Worm (Caenorhabditis elegans): ENCODE results near the gene unc-33.

Gene unc-33

DNA sequence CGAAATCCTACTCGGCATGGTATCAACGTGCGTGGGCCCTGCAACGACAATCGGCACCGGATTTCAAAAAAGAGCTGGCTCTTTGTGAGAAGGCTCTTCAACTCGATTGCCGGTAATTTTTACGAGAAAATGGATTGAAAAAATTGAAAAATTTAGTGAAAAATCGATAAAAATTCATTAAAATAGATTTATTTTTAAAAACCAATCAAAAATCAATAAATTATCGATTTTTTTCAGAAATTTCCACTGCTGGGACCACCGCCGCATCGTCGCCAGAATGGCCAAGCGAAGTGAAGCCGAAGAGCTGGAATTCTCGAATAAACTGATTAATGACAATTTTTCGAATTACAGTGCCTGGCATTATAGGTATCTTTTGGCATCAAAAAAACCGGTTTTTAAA, 11.2 kb downstream of the unc-33 start:
- TF ChIP-seq W03F9.2 (tag; optimal IDR thresholded peaks at IDR 0.05) = no peak
- no peak for TF ChIP-seq him-1 (tag; optimal IDR thresholded peaks at IDR 0.05)
- TF ChIP-seq dao-5 (tag; optimal IDR thresholded peaks at IDR 0.05) = no peak

DNA sequence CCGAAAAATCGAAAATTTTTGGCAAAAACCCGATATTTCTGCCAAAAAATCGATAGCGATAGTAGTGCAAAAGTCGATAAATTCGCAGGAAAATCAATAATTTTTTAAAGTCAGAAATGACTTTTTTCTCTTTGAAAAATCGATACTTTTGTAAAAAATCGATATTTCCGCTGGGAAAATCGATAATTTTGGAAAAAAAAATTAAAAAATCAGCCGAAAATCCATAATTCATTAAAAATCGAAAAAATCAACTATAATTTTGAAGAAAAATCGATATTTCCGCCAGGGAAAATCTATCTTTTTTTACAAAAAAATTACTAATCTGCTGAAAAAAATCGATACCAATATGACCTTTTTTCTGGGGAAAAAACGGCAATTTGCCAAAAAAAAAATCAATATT, 14.8 kb downstream of the unc-33 start:
- TF ChIP-seq W03F9.2 (tag; optimal IDR thresholded peaks at IDR 0.05) (no peak), dao-5 (tag; optimal IDR thresholded peaks at IDR 0.05) (no peak), him-1 (tag; optimal IDR thresholded peaks at IDR 0.05) (no peak)

DNA sequence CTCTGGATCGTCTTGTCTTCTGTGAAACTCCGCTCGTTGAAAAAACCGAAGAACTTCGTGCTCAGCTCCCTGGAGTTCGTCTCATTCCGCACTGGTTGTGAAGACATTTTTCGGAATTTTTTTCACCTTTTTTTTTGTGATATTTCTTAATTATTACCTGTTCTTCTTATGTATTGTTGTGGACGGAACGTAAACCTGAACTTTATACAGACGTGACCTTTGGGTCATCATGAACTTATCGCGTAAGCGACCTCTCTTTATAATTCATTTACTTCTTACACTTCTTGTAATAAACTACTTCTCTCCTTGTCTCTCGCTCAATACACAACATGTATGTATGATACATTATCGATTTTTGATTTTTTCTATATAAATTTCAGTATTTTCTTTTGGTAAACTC, 15.5 kb downstream of the unc-33 start, which contains the start of gene M57.1:
Gene M57.1, plus strand, starts transcription at position 301 of the 400 bp plus-strand sequence.
- TF ChIP-seq dao-5 (tag; optimal IDR thresholded peaks at IDR 0.05) (no peak), W03F9.2 (tag; optimal IDR thresholded peaks at IDR 0.05) (no peak), him-1 (tag; optimal IDR thresholded peaks at IDR 0.05) (no peak)

DNA sequence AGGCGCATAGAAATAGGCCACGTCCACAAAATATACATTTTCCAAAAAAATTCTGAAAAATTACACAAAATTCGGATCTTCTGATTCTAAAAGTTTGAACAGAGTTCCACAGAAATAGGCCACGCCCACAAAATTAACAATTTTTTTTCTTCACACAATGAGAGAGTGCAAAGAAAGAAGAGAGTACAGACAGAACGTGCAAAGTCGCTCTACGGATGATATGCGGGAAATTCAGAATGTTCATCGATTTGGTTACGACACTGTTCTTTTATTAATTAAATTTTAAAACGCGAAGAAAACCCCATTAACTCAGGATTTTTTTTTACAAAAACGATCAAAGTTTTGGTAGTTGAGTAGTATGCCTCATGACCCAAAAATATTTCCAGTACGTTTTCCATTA, 16.3 kb downstream of the unc-33 start:
- TF ChIP-seq W03F9.2 (tag; optimal IDR thresholded peaks at IDR 0.05) = no peak
- no peak for TF ChIP-seq dao-5 (tag; optimal IDR thresholded peaks at IDR 0.05)
- TF ChIP-seq him-1 (tag; optimal IDR thresholded peaks at IDR 0.05) = no peak

DNA sequence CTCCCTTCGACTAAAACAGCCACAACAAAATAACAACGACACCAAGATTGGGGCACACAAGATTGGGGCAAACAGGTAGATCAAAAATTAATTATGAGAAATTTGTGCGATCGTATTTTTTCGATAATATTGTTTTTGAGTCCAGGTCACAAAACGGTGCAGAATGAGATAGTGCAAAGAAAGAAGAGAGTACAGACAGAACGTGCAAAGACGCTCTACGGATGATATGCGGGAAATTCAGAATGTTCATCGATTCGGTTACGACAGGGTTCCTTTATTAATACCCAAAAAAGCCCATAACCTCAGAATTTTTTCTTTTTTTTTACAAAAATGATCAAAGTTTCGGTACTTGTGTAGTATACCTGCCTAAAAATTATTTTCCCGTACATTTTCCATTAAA, 22.6 kb downstream of the unc-33 start:
- TF ChIP-seq him-1 (tag; optimal IDR thresholded peaks at IDR 0.05) (no peak), W03F9.2 (tag; optimal IDR thresholded peaks at IDR 0.05) (no peak), dao-5 (tag; optimal IDR thresholded peaks at IDR 0.05) (no peak)

DNA sequence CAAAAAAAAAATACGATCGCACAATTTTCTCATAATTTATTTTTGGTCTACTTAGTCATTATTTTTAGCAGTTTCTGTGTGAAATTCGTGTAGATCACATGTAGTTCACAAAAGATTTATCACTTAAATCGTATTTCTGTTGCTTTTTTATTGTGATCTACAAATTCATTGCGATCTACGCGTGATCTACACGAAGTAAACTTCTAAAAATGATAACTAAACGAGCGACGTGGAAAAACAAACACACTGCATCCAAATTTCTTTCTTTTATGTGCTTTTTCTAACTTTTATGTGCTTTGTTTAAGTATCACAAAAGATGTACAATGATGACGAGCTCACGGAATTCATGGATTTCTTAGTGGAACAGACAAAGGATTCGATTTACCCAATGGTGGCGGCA, 23.2 kb downstream of the unc-33 start, which contains the start of gene B0212.3:
Gene B0212.3, plus strand, starts transcription at position 301 of the 400 bp plus-strand sequence.
- no peak for TF ChIP-seq him-1 (tag; optimal IDR thresholded peaks at IDR 0.05)
- TF ChIP-seq W03F9.2 (tag; optimal IDR thresholded peaks at IDR 0.05) = no peak
- no peak for TF ChIP-seq dao-5 (tag; optimal IDR thresholded peaks at IDR 0.05)

DNA sequence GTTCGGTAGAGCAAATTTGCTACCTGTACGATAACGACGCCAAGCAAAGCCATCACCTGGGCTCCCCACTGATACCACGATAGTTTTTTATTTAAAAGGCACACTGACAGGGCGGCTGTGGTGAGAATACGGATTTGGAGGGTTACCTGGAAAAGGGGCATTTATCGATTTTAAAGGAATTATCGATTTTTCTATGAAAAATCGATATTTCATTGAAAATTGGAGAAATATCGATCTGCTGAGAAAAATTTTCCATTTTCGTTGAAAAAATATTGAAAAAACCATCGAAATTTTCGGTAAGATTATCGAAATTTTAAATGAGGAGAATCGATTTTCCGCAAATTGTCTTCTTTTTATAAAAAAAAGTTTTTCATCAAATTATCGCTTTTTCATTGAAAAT, 28.4 kb downstream of the unc-33 start:
- TF ChIP-seq him-1 (tag; optimal IDR thresholded peaks at IDR 0.05) = no peak
- no peak for TF ChIP-seq dao-5 (tag; optimal IDR thresholded peaks at IDR 0.05)
- TF ChIP-seq W03F9.2 (tag; optimal IDR thresholded peaks at IDR 0.05) = no peak

DNA sequence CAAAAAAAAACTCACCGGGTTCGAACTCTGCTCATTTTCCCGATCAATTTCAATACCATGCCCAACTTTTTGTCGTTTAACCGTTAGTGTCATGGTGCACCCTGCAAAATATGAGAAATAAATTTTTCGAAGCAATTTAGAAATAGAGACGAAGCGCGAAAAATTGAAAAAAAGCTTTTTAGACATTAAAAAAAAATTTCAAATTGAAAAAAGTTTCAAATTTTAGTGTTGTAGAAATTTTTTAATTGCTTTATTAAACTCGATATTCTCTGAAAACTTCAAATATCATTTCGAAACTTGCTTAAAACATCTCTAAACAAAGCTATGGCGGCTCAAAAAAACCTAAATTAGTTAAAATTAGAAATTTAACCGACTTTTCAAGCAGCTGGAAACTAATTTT, 30.8 kb downstream of the unc-33 start, which contains the start of gene nstp-6:
Gene nstp-6, minus strand, starts transcription at position 101 of the 400 bp plus-strand sequence.
- TF ChIP-seq dao-5 (tag; optimal IDR thresholded peaks at IDR 0.05) = no peak

DNA sequence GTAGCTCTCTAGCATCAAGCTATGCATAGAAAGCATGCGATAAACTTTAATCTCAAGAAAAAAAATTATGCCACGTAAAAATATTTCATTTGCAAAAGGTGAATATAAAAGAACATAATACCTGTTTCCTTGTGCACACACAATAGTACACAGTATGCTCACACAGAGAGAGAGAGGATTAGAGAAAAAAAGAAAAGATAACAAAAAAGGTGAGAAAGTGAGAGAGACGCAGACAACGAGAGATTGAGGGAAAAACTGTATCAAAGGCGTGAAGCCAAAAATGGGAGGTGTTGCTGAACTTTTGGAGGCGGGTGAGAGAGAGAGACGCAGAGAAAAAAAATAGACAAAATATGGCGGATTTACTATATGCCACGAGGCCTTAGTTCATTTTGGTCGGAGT, 31.6 kb downstream of the unc-33 start:
- TF ChIP-seq W03F9.2 (tag; optimal IDR thresholded peaks at IDR 0.05) = no peak

DNA sequence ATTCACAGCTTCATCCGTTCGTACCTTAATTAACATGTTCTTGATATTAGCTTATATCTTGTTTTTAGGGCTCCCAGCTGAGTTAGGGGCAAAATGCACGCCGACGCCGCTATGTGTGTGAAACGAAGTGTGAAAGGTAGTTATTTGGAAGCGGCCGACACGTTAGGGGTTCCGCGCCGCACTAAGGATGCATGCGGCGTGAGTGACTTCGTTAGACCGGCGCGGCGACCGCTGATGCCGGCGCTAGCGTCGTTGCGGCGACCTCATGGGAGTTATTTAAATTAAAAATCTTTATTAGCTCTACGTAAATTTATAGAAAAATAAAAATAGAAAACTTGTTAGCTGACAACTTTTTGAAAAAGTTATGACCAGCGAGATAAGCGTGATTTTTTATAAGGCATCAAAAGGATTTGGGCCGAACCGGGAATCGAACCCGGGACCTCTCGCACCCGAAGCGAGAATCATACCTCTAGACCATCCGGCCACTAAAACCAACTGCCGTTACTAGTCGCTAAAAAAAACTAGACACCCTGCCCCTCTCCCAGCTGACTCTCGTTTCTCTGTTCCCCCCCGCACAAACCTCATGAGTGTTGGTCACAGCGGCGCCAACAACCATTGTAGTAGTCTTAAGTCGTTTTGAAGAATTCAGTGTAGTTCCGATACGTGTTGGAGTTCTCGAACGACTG, 35.2 kb downstream of the unc-33 start:
- TF ChIP-seq dao-5 (tag; optimal IDR thresholded peaks at IDR 0.05) = no peak
- peak; percentile 31 for TF ChIP-seq him-1 (tag; optimal IDR thresholded peaks at IDR 0.05)
- no peak for TF ChIP-seq W03F9.2 (tag; optimal IDR thresholded peaks at IDR 0.05)

DNA sequence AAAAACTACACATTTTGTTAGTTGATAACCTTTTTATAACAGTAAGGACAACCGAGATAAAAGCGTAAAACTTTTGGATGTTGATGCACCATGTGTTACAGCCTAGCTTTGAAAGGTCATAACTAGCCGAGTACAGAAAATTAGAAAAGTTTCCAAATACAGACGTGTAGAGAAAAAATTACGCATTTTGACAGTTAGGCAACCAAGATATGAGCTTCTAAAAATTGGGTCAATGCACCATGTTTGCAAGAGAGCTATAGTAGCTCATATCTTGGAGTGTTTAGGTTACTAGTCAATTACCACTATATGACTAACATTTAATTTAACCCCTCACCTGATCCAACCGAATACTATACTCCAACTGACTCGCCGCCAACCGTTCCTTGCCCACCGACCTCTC, 36.2 kb downstream of the unc-33 start:
- no peak for TF ChIP-seq W03F9.2 (tag; optimal IDR thresholded peaks at IDR 0.05)
- TF ChIP-seq him-1 (tag; optimal IDR thresholded peaks at IDR 0.05) = no peak
- no peak for TF ChIP-seq dao-5 (tag; optimal IDR thresholded peaks at IDR 0.05)

DNA sequence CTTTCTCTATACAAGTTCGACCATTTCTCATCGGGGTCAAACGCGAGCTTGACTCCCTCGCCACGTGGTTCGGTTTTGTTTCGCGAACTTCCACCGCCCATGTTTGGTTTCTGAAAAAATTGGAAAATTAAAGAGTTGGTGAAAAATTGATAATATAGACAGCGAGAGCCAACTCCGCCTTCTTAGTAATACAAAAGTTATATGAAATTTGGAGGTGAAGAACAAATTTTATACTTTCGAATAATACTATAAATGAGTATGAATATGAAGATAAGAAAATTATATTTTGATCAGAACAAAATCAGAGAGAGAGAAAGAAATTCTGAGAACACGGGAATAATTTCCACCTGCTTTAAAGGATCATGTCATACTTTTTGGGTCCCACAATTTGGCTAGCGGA, 40.6 kb downstream of the unc-33 start, which contains the start of gene osm-9:
Gene osm-9, minus strand, starts transcription at position 101 of the 400 bp plus-strand sequence.
- TF ChIP-seq W03F9.2 (tag; optimal IDR thresholded peaks at IDR 0.05) (no peak), him-1 (tag; optimal IDR thresholded peaks at IDR 0.05) (no peak), dao-5 (tag; optimal IDR thresholded peaks at IDR 0.05) (no peak)

DNA sequence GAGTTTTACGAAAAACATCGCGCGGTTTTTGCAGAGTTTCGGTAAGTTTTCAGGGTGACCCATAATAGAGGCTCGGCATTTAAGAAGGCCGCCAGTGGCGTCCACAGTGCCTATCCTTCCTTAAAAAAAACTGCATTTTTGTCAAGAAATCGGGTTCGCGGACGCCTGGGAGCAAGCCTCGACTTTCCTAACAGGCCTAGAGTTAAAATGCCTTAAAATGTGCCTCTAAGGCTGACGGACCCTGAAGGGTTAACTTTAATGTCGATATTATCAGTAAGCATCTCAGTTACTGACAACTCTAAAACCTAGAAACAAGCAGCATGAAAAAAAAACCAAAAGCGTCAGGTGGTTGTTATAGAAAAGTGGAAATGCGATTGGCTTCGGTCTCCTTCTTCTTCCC, 42.5 kb downstream of the unc-33 start:
- TF ChIP-seq dao-5 (tag; optimal IDR thresholded peaks at IDR 0.05) (no peak), him-1 (tag; optimal IDR thresholded peaks at IDR 0.05) (no peak), W03F9.2 (tag; optimal IDR thresholded peaks at IDR 0.05) (no peak)

DNA sequence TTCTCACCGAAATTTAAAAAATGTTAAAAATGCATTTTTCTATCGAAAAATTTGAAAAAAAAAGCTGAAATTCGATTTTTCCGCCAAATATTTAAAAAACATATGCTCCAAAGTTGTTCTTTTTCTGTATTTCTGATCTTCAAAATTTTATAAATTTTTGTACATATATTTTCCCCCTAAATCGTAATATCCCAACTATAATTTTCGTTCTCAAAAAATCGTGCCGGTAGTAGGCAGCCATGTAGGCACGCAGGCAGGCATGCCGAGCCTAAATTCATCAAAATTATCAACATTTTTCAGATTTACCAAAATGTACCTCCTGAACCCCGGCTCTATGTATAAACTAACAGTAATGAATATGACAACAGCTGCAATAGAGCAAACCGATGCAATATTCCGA, 48.2 kb downstream of the unc-33 start, which contains the start of gene sre-5:
Gene sre-5, plus strand, starts transcription at position 301 of the 400 bp plus-strand sequence.
- TF ChIP-seq dao-5 (tag; optimal IDR thresholded peaks at IDR 0.05) = no peak
- TF ChIP-seq him-1 (tag; optimal IDR thresholded peaks at IDR 0.05) = no peak
- no peak for TF ChIP-seq W03F9.2 (tag; optimal IDR thresholded peaks at IDR 0.05)

DNA sequence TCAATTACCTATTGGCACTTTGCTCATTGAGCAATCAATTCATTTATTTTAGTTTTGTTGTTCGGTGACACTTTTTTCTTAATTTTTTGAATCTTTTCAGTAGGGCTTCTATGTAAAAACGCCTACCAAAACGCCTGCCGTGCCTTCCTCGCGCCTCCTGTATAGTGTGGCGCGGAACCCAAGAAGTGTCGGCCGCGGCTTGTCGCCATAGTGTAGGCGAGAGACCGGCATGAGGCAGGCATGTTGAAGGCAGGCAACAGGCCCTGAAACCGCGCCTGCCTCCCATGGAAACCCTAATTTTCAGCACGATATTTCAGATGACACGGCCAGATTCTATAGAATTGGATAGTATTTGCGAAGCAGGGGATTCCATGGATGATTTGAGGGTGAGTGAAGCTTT, 51.9 kb downstream of the unc-33 start, which contains the start of gene otpl-1:
Gene otpl-1, plus strand, starts transcription at position 372 of the 400 bp plus-strand sequence.
- TF ChIP-seq him-1 (tag; optimal IDR thresholded peaks at IDR 0.05) = no peak
- no peak for TF ChIP-seq W03F9.2 (tag; optimal IDR thresholded peaks at IDR 0.05)
